Fruit fly (Drosophila melanogaster) whole organism, prepupa: ENCODE data around the gene GATAe.

ENCODE experiments used
- CG10631 ChIP-seq: fragments of 200-800 bp; sonication (Bioruptor generic); optimal IDR thresholded peaks from 2 replicates; lab custom pipeline; 2016; ENCODE audit warnings: missing biosample characterization, missing genetic modification characterization
- CG11294 ChIP-seq: fragments of 200-800 bp; sonication (Bioruptor generic); IDR thresholded peaks from 2 replicates; pipeline ENCODE4 v1.3.6; 2022; ENCODE audit warnings: missing biosample characterization, missing genetic modification characterization
- CG11762 ChIP-seq: fragments of 200-800 bp; sonication (Bioruptor generic); optimal IDR thresholded peaks from 3 replicates; lab custom pipeline; 2016; ENCODE audit warnings: missing biosample characterization, missing genetic modification characterization; ENCODE audit not compliant: insufficient read depth
- CG15336 ChIP-seq: fragments of 200-800 bp; sonication (Bioruptor generic); IDR thresholded peaks from 2 replicates; pipeline ENCODE4 v1.3.6; 2022; ENCODE audit warnings: missing biosample characterization, missing genetic modification characterization
- CG1621 ChIP-seq: fragments of 200-800 bp; sonication (Bioruptor generic); optimal IDR thresholded peaks from 3 replicates; lab custom pipeline; 2018; ENCODE audit warnings: missing biosample characterization, mild to moderate bottlenecking, missing genetic modification characterization
- CG16779 ChIP-seq: fragments of 200-800 bp; sonication (Bioruptor generic); optimal IDR thresholded peaks from 3 replicates; lab custom pipeline; 2017; ENCODE audit warnings: missing biosample characterization, mild to moderate bottlenecking, missing genetic modification characterization
- CG3032 ChIP-seq: fragments of 200-800 bp; optimal IDR thresholded peaks from 2 replicates; lab custom pipeline; 2019; ENCODE audit warnings: missing biosample characterization, mild to moderate bottlenecking, missing genetic modification characterization, moderate library complexity
- CG34406 ChIP-seq: fragments of 200-800 bp; sonication (Bioruptor generic); optimal IDR thresholded peaks from 3 replicates; lab custom pipeline; 2016; ENCODE audit warnings: missing biosample characterization, missing genetic modification characterization
- CG4318 ChIP-seq: fragments of 200-800 bp; sonication (Bioruptor generic); optimal IDR thresholded peaks from 3 replicates; lab custom pipeline; 2017; ENCODE audit warnings: missing biosample characterization, mild to moderate bottlenecking, missing genetic modification characterization
- CG6163 ChIP-seq: fragments of 200-800 bp; sonication (Bioruptor generic); IDR thresholded peaks from 3 replicates; pipeline ENCODE4 v1.3.6; 2022; ENCODE audit warnings: missing biosample characterization, missing genetic modification characterization
- CG6792 ChIP-seq: fragments of 200-800 bp; sonication (Bioruptor generic); optimal IDR thresholded peaks from 3 replicates; lab custom pipeline; 2016; ENCODE audit warnings: missing biosample characterization, missing genetic modification characterization
- CG6808 ChIP-seq: fragments of 200-800 bp; sonication (Bioruptor generic); optimal IDR thresholded peaks from 3 replicates; lab custom pipeline; 2017; ENCODE audit warnings: missing biosample characterization, missing genetic modification characterization, mild to moderate bottlenecking, moderate library complexity, missing genetic modification reagents
- CG7368 ChIP-seq: fragments of 200-800 bp; sonication (Bioruptor generic); optimal IDR thresholded peaks from 3 replicates; lab custom pipeline; 2016; ENCODE audit warnings: missing biosample characterization, missing genetic modification characterization
- CG8319 ChIP-seq: fragments of 200-800 bp; sonication (Bioruptor generic); optimal IDR thresholded peaks from 3 replicates; lab custom pipeline; 2016; ENCODE audit warnings: missing biosample characterization, missing genetic modification characterization
- CG8632 ChIP-seq: fragments of 200-800 bp; sonication (Bioruptor generic); optimal IDR thresholded peaks from 3 replicates; lab custom pipeline; 2016; ENCODE audit warnings: missing biosample characterization, missing genetic modification characterization
- Eip78C ChIP-seq: fragments of 200-800 bp; sonication (Bioruptor generic); peaks from one replicate; lab custom pipeline; 2016; ENCODE audit warnings: missing biosample characterization, missing genetic modification characterization
- Ets96B ChIP-seq: fragments of 200-800 bp; optimal IDR thresholded peaks from 2 replicates; lab custom pipeline; 2019; ENCODE audit warnings: missing biosample characterization, mild to moderate bottlenecking, missing genetic modification characterization, moderate library complexity
- Gug ChIP-seq: fragments of 200-800 bp; sonication (Bioruptor generic); IDR thresholded peaks from 2 replicates; pipeline ENCODE4 v1.3.6; 2022; ENCODE audit warnings: missing biosample characterization, missing genetic modification characterization
- Hr38 ChIP-seq: sonication (Bioruptor generic); optimal IDR thresholded peaks from 2 replicates; lab custom pipeline; 2016; ENCODE audit warnings: missing biosample characterization, missing genetic modification characterization
- Hr39 ChIP-seq: fragments of 200-800 bp; sonication (Bioruptor generic); optimal IDR thresholded peaks from 2 replicates; lab custom pipeline; 2016; ENCODE audit warnings: missing biosample characterization, missing genetic modification characterization
- Lpt ChIP-seq: fragments of 200-800 bp; sonication (Bioruptor generic); optimal IDR thresholded peaks from 3 replicates; lab custom pipeline; 2016; ENCODE audit warnings: missing biosample characterization, missing genetic modification characterization
- Met ChIP-seq: fragments of 200-800 bp; sonication (Bioruptor generic); optimal IDR thresholded peaks from 3 replicates; lab custom pipeline; 2016; ENCODE audit warnings: missing biosample characterization, missing genetic modification characterization
- OdsH ChIP-seq: fragments of 200-800 bp; sonication (Bioruptor generic); optimal IDR thresholded peaks from 3 replicates; lab custom pipeline; 2016; ENCODE audit warnings: missing biosample characterization, missing genetic modification characterization
- Smox ChIP-seq: fragments of 200-800 bp; sonication (Bioruptor generic); optimal IDR thresholded peaks from 3 replicates; lab custom pipeline; 2016; ENCODE audit warnings: missing biosample characterization, missing genetic modification characterization
- Sox14 ChIP-seq: fragments of 200-800 bp; sonication (Bioruptor generic); optimal IDR thresholded peaks from 3 replicates; lab custom pipeline; 2016; ENCODE audit warnings: missing biosample characterization, missing genetic modification characterization
- Sox15 ChIP-seq: fragments of 200-800 bp; sonication (Bioruptor generic); optimal IDR thresholded peaks from 3 replicates; lab custom pipeline; 2016; ENCODE audit warnings: missing biosample characterization, missing genetic modification characterization
- acj6 ChIP-seq: fragments of 200-800 bp; sonication (Bioruptor generic); optimal IDR thresholded peaks from 3 replicates; lab custom pipeline; 2016; ENCODE audit warnings: missing biosample characterization, missing genetic modification characterization
- cyc ChIP-seq: fragments of 200-800 bp; sonication (Bioruptor generic); optimal IDR thresholded peaks from 3 replicates; lab custom pipeline; 2016; ENCODE audit warnings: missing biosample characterization, missing genetic modification characterization
- dac ChIP-seq: fragments of 200-800 bp; sonication (Bioruptor generic); optimal IDR thresholded peaks from 2 replicates; lab custom pipeline; 2017; ENCODE audit warnings: missing biosample characterization, mild to moderate bottlenecking, missing genetic modification characterization
- dsx ChIP-seq: fragments of 200-800 bp; optimal IDR thresholded peaks from 3 replicates; lab custom pipeline; 2019; ENCODE audit warnings: missing biosample characterization, mild to moderate bottlenecking, missing genetic modification characterization, moderate library complexity; ENCODE audit not compliant: poor library complexity, severe bottlenecking
- eg ChIP-seq: fragments of 200-800 bp; sonication (Bioruptor generic); IDR thresholded peaks from 3 replicates; pipeline ENCODE4 v1.3.6; 2022; ENCODE audit warnings: missing biosample characterization, missing genetic modification characterization
- fd59A ChIP-seq: fragments of 200-800 bp; sonication (Bioruptor generic); optimal IDR thresholded peaks from 2 replicates; lab custom pipeline; 2017; ENCODE audit warnings: missing biosample characterization, mild to moderate bottlenecking, missing genetic modification characterization, missing genetic modification reagents
- fd85E ChIP-seq: fragments of 200-800 bp; sonication (Bioruptor generic); optimal IDR thresholded peaks from 3 replicates; lab custom pipeline; 2016; ENCODE audit warnings: missing biosample characterization, missing genetic modification characterization
- fkh ChIP-seq: fragments of 200-800 bp; sonication (Bioruptor generic); optimal IDR thresholded peaks from 3 replicates; lab custom pipeline; 2017; ENCODE audit warnings: missing biosample characterization, mild to moderate bottlenecking, missing genetic modification characterization, moderate library complexity
- pdm3 ChIP-seq: fragments of 200-800 bp; sonication (Bioruptor generic); optimal IDR thresholded peaks from 3 replicates; lab custom pipeline; 2016; ENCODE audit warnings: missing biosample characterization, missing genetic modification characterization
- salr ChIP-seq, 2 experiments: fragments of 200-800 bp; sonication (Bioruptor generic); optimal IDR thresholded peaks; 3 replicates each; lab custom pipeline; 2016 to 2018; ENCODE audit warnings: missing biosample characterization in 2 of 2, missing genetic modification characterization in 2 of 2, mild to moderate bottlenecking in 1 of 2
- ss ChIP-seq, 2 experiments: fragments of 200-800 bp; sonication (Bioruptor generic); optimal IDR thresholded peaks; 2 replicates in 1 of 2; 3 replicates in 1 of 2; lab custom pipeline; 2017 to 2018; ENCODE audit warnings: mild to moderate bottlenecking in 2 of 2, missing biosample characterization in 2 of 2, missing genetic modification characterization in 2 of 2, moderate library complexity in 1 of 2
- svp ChIP-seq: fragments of 200-800 bp; sonication (Bioruptor generic); peaks from one replicate; lab custom pipeline; 2016; ENCODE audit warnings: missing biosample characterization, missing genetic modification characterization
- topi ChIP-seq: fragments of 200-800 bp; sonication (Bioruptor generic); optimal IDR thresholded peaks from 3 replicates; lab custom pipeline; 2016; ENCODE audit warnings: missing biosample characterization, missing genetic modification characterization

The GATAe gene

dm6 chr3R:15987064-15987649, 21.7 kb upstream of the GATAe start (continued):
- TF ChIP-seq CG8632: no peak
- no peak for TF ChIP-seq Sox14 (GFP tag; lab: Kevin White, UChicago)
- no peak for TF ChIP-seq dac
- no peak for TF ChIP-seq Lpt (GFP tag; lab: Kevin White, UChicago)
- TF ChIP-seq eg (GFP tag; lab: Robert Waterston, UW): peak; percentile 38; the same call in 1 of the 3 replicates
- peak; percentile 82 for TF ChIP-seq svp (GFP tag; lab: Kevin White, UChicago)
- no peak for TF ChIP-seq CG10631
- no peak for TF ChIP-seq Hr39
- no peak for TF ChIP-seq pdm3 (GFP tag; lab: Kevin White, UChicago)
- TF ChIP-seq salr (GFP tag; optimal IDR thresholded peaks at IDR 0.05; lab: Kevin White, UChicago): no peak
- 0 out of 3 replicates have a peak, but pooled peaks have one; percentile 51 for TF ChIP-seq CG6163 (GFP tag; lab: Robert Waterston, UW)
- TF ChIP-seq Hr38 (GFP tag; lab: Kevin White, UChicago): no peak
- TF ChIP-seq Eip78C (GFP tag; lab: Kevin White, UChicago): peak; percentile 44
- TF ChIP-seq CG8319 (GFP tag; lab: Kevin White, UChicago): no peak
- TF ChIP-seq ss (GFP tag; optimal IDR thresholded peaks at IDR 0.05; lab: Kevin White, UChicago): peak; percentile 32 to 37
- no peak for TF ChIP-seq acj6 (GFP tag; lab: Kevin White, UChicago)
- no peak for TF ChIP-seq Smox (GFP tag; lab: Kevin White, UChicago)
- TF ChIP-seq CG16779 (tag; lab: Kevin White, UChicago): peak; percentile 9
- no peak for TF ChIP-seq CG3032
- no peak for TF ChIP-seq CG6792 (GFP tag; lab: Kevin White, UChicago)
- TF ChIP-seq CG34406 (GFP tag; lab: Kevin White, UChicago): no peak
- peak; percentile 7 for TF ChIP-seq Ets96B
- no peak for TF ChIP-seq CG11294 (GFP tag; lab: Robert Waterston, UW)
- 0 out of 2 replicates have a peak, but pooled peaks have one; percentile 21 for TF ChIP-seq CG15336 (GFP tag; lab: Robert Waterston, UW)
- peak; percentile 13 for TF ChIP-seq dsx
- TF ChIP-seq CG6808: peak; percentile 42
- no peak for TF ChIP-seq CG7368 (GFP tag; lab: Kevin White, UChicago)
- no peak for TF ChIP-seq OdsH
- no peak for TF ChIP-seq CG1621
- TF ChIP-seq fd85E (GFP tag; lab: Kevin White, UChicago): no peak
- no peak for TF ChIP-seq Sox15
- TF ChIP-seq Met (GFP tag; lab: Kevin White, UChicago): no peak
- TF ChIP-seq fd59A: no peak
- TF ChIP-seq fkh (GFP tag; lab: Kevin White, UChicago): no peak

- no peak for TF ChIP-seq Smox (GFP tag; lab: Kevin White, UChicago)
- TF ChIP-seq cyc: no peak
- no peak for TF ChIP-seq Lpt (GFP tag; lab: Kevin White, UChicago)
- no peak for TF ChIP-seq Gug (GFP tag; lab: Robert Waterston, UW)
- no peak for TF ChIP-seq Met (GFP tag; lab: Kevin White, UChicago)
- no peak for TF ChIP-seq CG16779 (tag; lab: Kevin White, UChicago)
- TF ChIP-seq CG4318 (GFP tag; lab: Kevin White, UChicago): no peak
- no peak for TF ChIP-seq CG10631
- TF ChIP-seq topi: no peak
- no peak for TF ChIP-seq CG8319 (GFP tag; lab: Kevin White, UChicago)
- TF ChIP-seq dac: no peak
- no peak for TF ChIP-seq CG11762 (GFP tag; lab: Kevin White, UChicago)
Measured at dm6 chr3R:15988353-15988752, 20.6 kb upstream of the GATAe start.
